Fruit fly (Drosophila melanogaster) whole organism, embryonic: ENCODE data around the gene Atx-1.
A peak's percentile ranks its signal among the peaks of the same experiment; 100 is the strongest.

Experiments
- Asciz ChIP-seq: fragments of 200-800 bp; sonication (Bioruptor generic); optimal IDR thresholded peaks from 2 replicates; lab custom pipeline; 2017; ENCODE audit warnings: missing biosample characterization, mild to moderate bottlenecking, missing genetic modification characterization, missing genetic modification reagents
- B-H2 ChIP-seq: fragments of 200-800 bp; sonication (Bioruptor generic); optimal IDR thresholded peaks from 2 replicates; lab custom pipeline; 2018; ENCODE audit warnings: missing biosample characterization, mild to moderate bottlenecking, missing genetic modification characterization
- CG10321 ChIP-seq: fragments of 200-800 bp; sonication (Bioruptor generic); IDR thresholded peaks from 2 replicates; pipeline ENCODE4 v1.3.6; 2022; ENCODE audit warnings: missing biosample characterization, missing genetic modification characterization
- CG10366 ChIP-seq: fragments of 200-800 bp; sonication (Bioruptor generic); IDR thresholded peaks from 2 replicates; pipeline ENCODE4 v1.3.6; 2022; ENCODE audit warnings: missing biosample characterization, missing genetic modification characterization
- CG11247 ChIP-seq: fragments of 200-800 bp; sonication (Bioruptor generic); IDR thresholded peaks from 2 replicates; pipeline ENCODE4 v1.3.6; 2022; ENCODE audit warnings: missing biosample characterization, missing genetic modification characterization
- CG11695 ChIP-seq: fragments of 200-800 bp; sonication (Bioruptor generic); IDR thresholded peaks from 3 replicates; pipeline ENCODE4 v1.3.6; 2022; ENCODE audit warnings: missing biosample characterization, missing genetic modification characterization
- CG11723 ChIP-seq: fragments of 200-800 bp; sonication (Bioruptor generic); optimal IDR thresholded peaks from 2 replicates; lab custom pipeline; 2017; ENCODE audit warnings: missing biosample characterization, mild to moderate bottlenecking, missing genetic modification characterization
- CG1233 ChIP-seq: fragments of 200-800 bp; sonication (Bioruptor generic); optimal IDR thresholded peaks from 4 replicates; lab custom pipeline; 2018; ENCODE audit warnings: missing biosample characterization, mild to moderate bottlenecking, missing genetic modification characterization
- CG14441 ChIP-seq: fragments of 200-800 bp; sonication (Bioruptor generic); IDR thresholded peaks from 2 replicates; pipeline ENCODE4 v1.3.6; 2022; ENCODE audit warnings: missing biosample characterization, missing genetic modification characterization
- CG16813 ChIP-seq: fragments of 200-800 bp; sonication (Bioruptor generic); IDR thresholded peaks from 3 replicates; pipeline ENCODE4 v1.3.6; 2022; ENCODE audit warnings: missing biosample characterization, missing genetic modification characterization; ENCODE audit not compliant: partially characterized antibody
- CG16863 ChIP-seq: fragments of 200-800 bp; sonication (Bioruptor generic); optimal IDR thresholded peaks from 3 replicates; lab custom pipeline; 2016; ENCODE audit warnings: missing biosample characterization, missing genetic modification characterization
- CG17186 ChIP-seq: fragments of 200-800 bp; sonication (Bioruptor generic); optimal IDR thresholded peaks from 3 replicates; lab custom pipeline; 2017; ENCODE audit warnings: missing biosample characterization, missing genetic modification reagents, missing genetic modification characterization
- CG17385 ChIP-seq: fragments of 200-800 bp; sonication (Bioruptor generic); optimal IDR thresholded peaks from 3 replicates; lab custom pipeline; 2018; ENCODE audit warnings: missing biosample characterization, mild to moderate bottlenecking, missing genetic modification characterization
- CG18619 ChIP-seq: fragments of 200-800 bp; sonication (Bioruptor generic); optimal IDR thresholded peaks from 3 replicates; lab custom pipeline; 2017; ENCODE audit warnings: missing biosample characterization, mild to moderate bottlenecking, missing genetic modification characterization
- CG34376 ChIP-seq: fragments of 200-800 bp; sonication (Bioruptor generic); optimal IDR thresholded peaks from 2 replicates; lab custom pipeline; 2018; ENCODE audit warnings: missing biosample characterization, mild to moderate bottlenecking, missing genetic modification characterization
- CG4730 ChIP-seq: fragments of 200-800 bp; sonication (Bioruptor generic); IDR thresholded peaks from 2 replicates; pipeline ENCODE4 v1.3.6; 2022; ENCODE audit warnings: missing biosample characterization, missing genetic modification characterization
- CG6791 ChIP-seq: fragments of 200-800 bp; sonication (Bioruptor generic); IDR thresholded peaks from 3 replicates; pipeline ENCODE4 v1.3.6; 2022; ENCODE audit warnings: missing biosample characterization, missing genetic modification characterization; ENCODE audit not compliant: partially characterized antibody
- CG8388 ChIP-seq: fragments of 200-800 bp; sonication (Bioruptor generic); optimal IDR thresholded peaks from 2 replicates; lab custom pipeline; 2019; ENCODE audit warnings: missing biosample characterization, mild to moderate bottlenecking, missing genetic modification characterization, moderate library complexity
- D19A ChIP-seq: fragments of 200-800 bp; optimal IDR thresholded peaks from 3 replicates; lab custom pipeline; 2019; ENCODE audit warnings: missing biosample characterization, mild to moderate bottlenecking, missing genetic modification characterization, moderate library complexity
- Dip2 ChIP-seq: fragments of 200-800 bp; sonication (Bioruptor generic); IDR thresholded peaks from 2 replicates; pipeline ENCODE4 v1.3.6; 2022; ENCODE audit warnings: missing biosample characterization, missing genetic modification characterization
- Fer1 ChIP-seq: fragments of 200-800 bp; sonication (Bioruptor generic); optimal IDR thresholded peaks from 2 replicates; lab custom pipeline; 2017; ENCODE audit warnings: missing biosample characterization, mild to moderate bottlenecking, missing genetic modification characterization
- HLH54F ChIP-seq: fragments of 200-800 bp; sonication (Bioruptor generic); optimal IDR thresholded peaks from 3 replicates; lab custom pipeline; 2016; ENCODE audit warnings: missing biosample characterization, missing genetic modification characterization
- HmgZ ChIP-seq: fragments of 200-800 bp; sonication (Bioruptor generic); optimal IDR thresholded peaks from 2 replicates; lab custom pipeline; 2018; ENCODE audit warnings: missing biosample characterization, mild to moderate bottlenecking, missing genetic modification characterization
- Hr39 ChIP-seq: fragments of >200 bp; optimal IDR thresholded peaks from 2 replicates; lab custom pipeline; 2017
- Hr51 ChIP-seq, 2 experiments: fragments of 200-800 bp; sonication (Bioruptor generic); optimal IDR thresholded peaks; 2 replicates in 1 of 2; 3 replicates in 1 of 2; lab custom pipeline; 2016 to 2018; ENCODE audit warnings: missing biosample characterization in 2 of 2, missing genetic modification characterization in 2 of 2, mild to moderate bottlenecking in 1 of 2, moderate library complexity in 1 of 2
- Hsf ChIP-seq: fragments of 200-800 bp; sonication (Bioruptor generic); optimal IDR thresholded peaks from 3 replicates; lab custom pipeline; 2016; ENCODE audit warnings: missing biosample characterization, missing genetic modification characterization
- Lpt ChIP-seq: fragments of >200 bp; optimal IDR thresholded peaks from 2 replicates; lab custom pipeline; 2018; ENCODE audit warnings: missing biosample characterization, missing genetic modification characterization
- Med ChIP-seq: fragments of 200-800 bp; sonication (Bioruptor generic); peaks from one replicate; lab custom pipeline; 2016; ENCODE audit warnings: missing biosample characterization, missing genetic modification characterization, mild to moderate bottlenecking, inconsistent platforms, moderate library complexity
- Opbp ChIP-seq: fragments of 200-800 bp; sonication (Bioruptor generic); IDR thresholded peaks from 3 replicates; pipeline ENCODE4 v1.3.6; 2022; ENCODE audit warnings: missing biosample characterization, missing genetic modification characterization; ENCODE audit not compliant: partially characterized antibody
- Trl ChIP-seq, 3 experiments: fragments of >200 bp in 2 of 3; fragments of 200-800 bp in 1 of 3; sonication (Bioruptor generic) in 1 of 3; optimal IDR thresholded peaks; 2 replicates in 1 of 3; 3 replicates in 2 of 3; lab custom pipeline; 2016 to 2017; ENCODE audit warnings: missing biosample characterization in 1 of 3, missing genetic modification characterization in 1 of 3
- Usf ChIP-seq: fragments of 200-800 bp; sonication (Bioruptor generic); optimal IDR thresholded peaks from 2 replicates; lab custom pipeline; 2017; ENCODE audit warnings: missing genotype, missing biosample characterization, missing genetic modification characterization
- Vsx1 ChIP-seq: fragments of 200-800 bp; sonication (Bioruptor generic); optimal IDR thresholded peaks from 2 replicates; lab custom pipeline; 2017; ENCODE audit warnings: missing biosample characterization, mild to moderate bottlenecking, missing genetic modification characterization, missing genetic modification reagents
- bab2 ChIP-seq: fragments of 200-800 bp; sonication (Bioruptor generic); optimal IDR thresholded peaks from 2 replicates; lab custom pipeline; 2016; ENCODE audit warnings: missing biosample characterization, missing genetic modification characterization
- bcd ChIP-seq: fragments of 200-800 bp; sonication (Bioruptor generic); optimal IDR thresholded peaks from 2 replicates; lab custom pipeline; 2017; ENCODE audit warnings: missing biosample characterization, mild to moderate bottlenecking, missing genetic modification characterization
- cg ChIP-seq: fragments of 200-800 bp; sonication (Bioruptor generic); optimal IDR thresholded peaks from 3 replicates; lab custom pipeline; 2019; ENCODE audit warnings: missing biosample characterization, mild to moderate bottlenecking, missing genetic modification characterization, moderate library complexity
- chinmo ChIP-seq: fragments of 200-800 bp; sonication (Bioruptor generic); IDR thresholded peaks from 4 replicates; pipeline ENCODE4 v1.3.6; 2022; ENCODE audit warnings: missing biosample characterization, missing genetic modification characterization; ENCODE audit not compliant: partially characterized antibody
- crol ChIP-seq: fragments of 200-800 bp; sonication (Bioruptor generic); IDR thresholded peaks from 2 replicates; pipeline ENCODE4 v1.3.6; 2022; ENCODE audit warnings: missing biosample characterization, missing genetic modification characterization
- exex ChIP-seq: fragments of 200-800 bp; sonication (Bioruptor generic); optimal IDR thresholded peaks from 4 replicates; lab custom pipeline; 2018; ENCODE audit warnings: missing biosample characterization, mild to moderate bottlenecking, missing genetic modification characterization, moderate library complexity
- gcm2 ChIP-seq: fragments of 200-800 bp; sonication (Bioruptor generic); optimal IDR thresholded peaks from 2 replicates; lab custom pipeline; 2016; ENCODE audit warnings: missing biosample characterization, missing genetic modification characterization
- grn ChIP-seq: fragments of 200-800 bp; sonication (Bioruptor generic); optimal IDR thresholded peaks from 3 replicates; lab custom pipeline; 2017; ENCODE audit warnings: missing biosample characterization, missing genetic modification characterization
- hth ChIP-seq: fragments of >200 bp; optimal IDR thresholded peaks from 2 replicates; lab custom pipeline; 2017; ENCODE audit warnings: inconsistent platforms
- nmo ChIP-seq: fragments of 200-800 bp; sonication (Bioruptor generic); optimal IDR thresholded peaks from 2 replicates; lab custom pipeline; 2018; ENCODE audit warnings: missing biosample characterization, mild to moderate bottlenecking, missing genetic modification characterization, moderate library complexity
- sens ChIP-seq: fragments of 200-800 bp; sonication (Bioruptor generic); peaks from one replicate; lab custom pipeline; 2016; ENCODE audit warnings: missing biosample characterization, missing genetic modification characterization
- sqz ChIP-seq: fragments of 200-800 bp; sonication (Bioruptor generic); optimal IDR thresholded peaks from 3 replicates; lab custom pipeline; 2018; ENCODE audit warnings: missing biosample characterization, mild to moderate bottlenecking, missing genetic modification characterization
- trem ChIP-seq: fragments of 200-800 bp; optimal IDR thresholded peaks from 3 replicates; lab custom pipeline; 2019; ENCODE audit warnings: missing biosample characterization, mild to moderate bottlenecking, missing genetic modification characterization, moderate library complexity
- tx ChIP-seq: fragments of 200-800 bp; sonication (Bioruptor generic); optimal IDR thresholded peaks from 2 replicates; lab custom pipeline; 2016; ENCODE audit warnings: missing biosample characterization, missing genetic modification characterization
- wdn ChIP-seq: fragments of 200-800 bp; sonication (Bioruptor generic); IDR thresholded peaks from 2 replicates; pipeline ENCODE4 v1.3.6; 2022; ENCODE audit warnings: missing biosample characterization, missing genetic modification characterization

The Atx-1 gene

dm6 chrX:6866040-6866439, 43.0 kb downstream of the Atx-1 start (continued):
- 0 out of 3 replicates have a peak, but pooled peaks have one; percentile 24 for TF ChIP-seq Opbp (GFP tag; lab: Robert Waterston, UW)
- TF ChIP-seq CG6791 (GFP tag; lab: Robert Waterston, UW): 0 out of 3 replicates have a peak, but pooled peaks have one; percentile 31
- peak; percentile 16 for TF ChIP-seq B-H2 (GFP tag; lab: Kevin White, UChicago)
- TF ChIP-seq chinmo (GFP tag; lab: Robert Waterston, UW): peak; percentile 88; the same call in 2 of the 4 replicates
- TF ChIP-seq Usf: no peak
- peak; percentile 2 for TF ChIP-seq CG17385 (GFP tag; lab: Kevin White, UChicago)
- TF ChIP-seq Med (GFP tag; lab: Kevin White, UChicago): peak; percentile 51
- no peak for TF ChIP-seq Hr51 (GFP tag; optimal IDR thresholded peaks at IDR 0.05; lab: Kevin White, UChicago)
- TF ChIP-seq CG11723: no peak
- peak; percentile 100 for TF ChIP-seq CG1233
- no peak for TF ChIP-seq CG16813
- no peak for TF ChIP-seq CG14441 (GFP tag; lab: Robert Waterston, UW)
- TF ChIP-seq nmo: no peak
- peak; percentile 14 for TF ChIP-seq trem (tag; lab: Kevin White, UChicago)
- TF ChIP-seq Hr39 (lab: Kevin White, UChicago): no peak
- TF ChIP-seq Hsf: no peak
- peak; percentile 88 for TF ChIP-seq cg
- no peak for TF ChIP-seq CG10321 (GFP tag; lab: Robert Waterston, UW)
- peak; percentile 12 for TF ChIP-seq Fer1

DNA sequence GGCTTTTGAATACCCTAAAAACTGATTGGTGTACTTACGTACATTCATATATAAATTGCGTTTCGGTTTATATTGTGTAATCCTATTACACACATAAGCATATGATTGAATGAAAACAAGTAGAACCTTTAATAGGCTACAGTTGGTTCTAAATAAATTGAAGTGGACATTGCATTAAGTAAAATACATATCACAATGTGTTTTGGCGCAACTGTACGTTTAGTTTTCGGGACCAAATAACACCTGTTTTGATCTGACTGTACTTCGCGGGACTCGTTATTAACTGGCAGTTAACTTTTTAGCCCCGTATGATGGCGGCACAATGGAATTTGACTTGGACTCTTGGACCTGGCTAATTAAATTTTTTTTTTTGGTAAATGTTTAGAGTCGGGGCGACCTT, 43.8 kb downstream of the Atx-1 start:
- TF ChIP-seq CG6791 (GFP tag; lab: Robert Waterston, UW): 0 out of 3 replicates have a peak, but pooled peaks have one; percentile 20
- peak; percentile 40 for TF ChIP-seq sqz
- peak; percentile 10 for TF ChIP-seq Vsx1
- peak; percentile 71 for TF ChIP-seq D19A (tag; lab: Kevin White, UChicago)
- TF ChIP-seq Med (GFP tag; lab: Kevin White, UChicago): peak; percentile 35
- no peak for TF ChIP-seq crol (GFP tag; lab: Robert Waterston, UW)
- TF ChIP-seq sens (GFP tag; lab: Kevin White, UChicago): peak; percentile 63
- TF ChIP-seq bab2: no peak
- no peak for TF ChIP-seq CG11247 (GFP tag; lab: Robert Waterston, UW)
- TF ChIP-seq wdn (GFP tag; lab: Robert Waterston, UW): no peak
- TF ChIP-seq CG4730 (GFP tag; lab: Robert Waterston, UW): no peak
- TF ChIP-seq Lpt (GFP tag; lab: Kevin White, UChicago): no peak

DNA sequence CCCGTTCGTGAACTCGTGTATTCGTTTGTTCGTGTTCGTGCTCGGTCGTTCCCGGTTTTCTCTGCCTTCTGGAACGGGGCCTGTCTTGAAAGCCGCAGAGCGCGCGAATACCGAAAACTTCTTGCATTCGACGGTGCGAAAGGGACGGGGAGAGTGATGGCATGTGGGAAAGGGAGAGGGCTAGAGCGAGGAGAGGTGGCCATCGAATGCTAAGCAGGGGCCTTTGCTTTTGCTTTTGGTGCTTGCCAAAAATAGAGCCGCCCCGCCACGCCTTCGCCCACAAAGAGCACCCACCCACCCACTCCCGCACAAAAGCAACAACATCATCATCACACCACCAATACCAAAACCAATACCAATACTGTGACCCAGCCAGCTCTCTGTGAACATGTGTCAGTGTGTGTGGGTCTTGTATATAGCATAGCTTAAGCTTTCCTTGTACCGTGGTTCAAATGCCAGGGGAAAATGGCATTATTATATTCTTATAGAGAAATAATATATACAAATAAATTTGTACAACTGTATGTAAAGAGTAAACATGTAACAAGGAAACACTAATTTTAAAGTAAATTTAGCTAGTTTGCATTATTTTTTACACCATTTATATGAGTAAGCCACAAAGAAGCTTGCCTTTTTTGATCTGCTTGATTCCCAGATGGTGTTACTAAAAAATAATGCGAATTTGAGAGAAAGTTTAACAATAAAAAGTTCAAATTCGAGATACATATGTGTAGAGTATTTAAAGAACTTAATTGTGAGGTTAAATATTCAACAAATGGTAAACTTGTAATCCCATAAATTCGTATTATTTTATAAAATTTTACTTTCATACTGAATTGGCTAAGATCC, 44.4 kb downstream of the Atx-1 start, which contains the start of gene CG14434:
Gene CG14434, minus strand, starts transcription at position 20 of the 849 bp plus-strand sequence.
- TF ChIP-seq gcm2 (GFP tag; lab: Kevin White, UChicago) (no peak), tx (GFP tag; lab: Kevin White, UChicago) (peak; percentile 44), bcd (GFP tag; lab: Kevin White, UChicago) (peak; percentile 85), CG17186 (GFP tag; lab: Kevin White, UChicago) (peak; percentile 22), HmgZ (tag; lab: Kevin White, UChicago) (no peak), HLH54F (peak; percentile 60), Dip2 (no peak), CG16863 (GFP tag; lab: Kevin White, UChicago) (peak; percentile 70), grn (GFP tag; lab: Kevin White, UChicago) (no peak), B-H2 (GFP tag; lab: Kevin White, UChicago) (no peak), CG10366 (GFP tag; lab: Robert Waterston, UW) (peak; percentile 24), CG34376 (no peak), exex (tag; lab: Kevin White, UChicago) (peak; percentile 28), hth (no peak), CG11695 (GFP tag; lab: Robert Waterston, UW) (peak; percentile 72; the same call in 2 of the 3 replicates), Asciz (GFP tag; lab: Kevin White, UChicago) (peak; percentile 79), Trl (optimal IDR thresholded peaks at IDR 0.05; lab: Kevin White, UChicago) (no peak), Trl (GFP tag; optimal IDR thresholded peaks at IDR 0.05; lab: Kevin White, UChicago) (peak; percentile 40), CG10321 (GFP tag; lab: Robert Waterston, UW) (peak; percentile 14; the same call in 1 of the 2 replicates), CG8388 (peak; percentile 81), CG18619 (GFP tag; lab: Kevin White, UChicago) (peak; percentile 90)
